Fruit fly (Drosophila melanogaster): ENCODE data around the gene CG7523.

dm6 chr3R:17682244-17682773, 11.6 kb upstream of the CG7523 start, which contains the start of the genes alt and CG7655:
- TF ChIP-seq psq (optimal IDR thresholded peaks at IDR 0.05) (no peak), insv (optimal IDR thresholded peaks at IDR 0.05) (no peak), h (optimal IDR thresholded peaks at IDR 0.05) (no peak), Myc (optimal IDR thresholded peaks at IDR 0.05) (no peak)
